Fruit fly (Drosophila melanogaster) whole organism, embryonic: Measurements from ENCODE around the gene roq.

Source experiments
- B-H1 ChIP-seq: fragments of 200-800 bp; sonication (Bioruptor generic); IDR thresholded peaks from 3 replicates; pipeline ENCODE4 v1.3.6; 2022; ENCODE audit warnings: missing biosample characterization, missing genetic modification characterization
- Bgb ChIP-seq: fragments of 200-800 bp; sonication (Bioruptor generic); IDR thresholded peaks from 2 replicates; pipeline ENCODE4 v1.3.6; 2022; ENCODE audit warnings: missing biosample characterization, missing genetic modification characterization; ENCODE audit not compliant: partially characterized antibody
- CG10209 ChIP-seq: fragments of 200-800 bp; sonication (Bioruptor generic); optimal IDR thresholded peaks from 3 replicates; lab custom pipeline; 2017; ENCODE audit warnings: missing biosample characterization, mild to moderate bottlenecking, missing genetic modification characterization, missing genetic modification reagents
- CG10366 ChIP-seq: fragments of 200-800 bp; sonication (Bioruptor generic); IDR thresholded peaks from 2 replicates; pipeline ENCODE4 v1.3.6; 2022; ENCODE audit warnings: missing biosample characterization, missing genetic modification characterization
- CG10979 ChIP-seq: fragments of 200-800 bp; sonication (Bioruptor generic); optimal IDR thresholded peaks from 2 replicates; lab custom pipeline; 2018; ENCODE audit warnings: missing biosample characterization, mild to moderate bottlenecking, missing genetic modification characterization, moderate library complexity
- CG11085 ChIP-seq: fragments of 200-800 bp; sonication (Bioruptor generic); IDR thresholded peaks from 2 replicates; pipeline ENCODE4 v1.3.6; 2022; ENCODE audit warnings: missing biosample characterization, missing genetic modification characterization
- CG12299 ChIP-seq: fragments of 200-800 bp; sonication (Bioruptor generic); optimal IDR thresholded peaks from 2 replicates; lab custom pipeline; 2018; ENCODE audit warnings: missing biosample characterization, mild to moderate bottlenecking, missing genetic modification characterization
- CG1529 ChIP-seq: fragments of 200-800 bp; sonication (Bioruptor generic); optimal IDR thresholded peaks from 3 replicates; lab custom pipeline; 2018; ENCODE audit warnings: missing biosample characterization, missing genetic modification characterization
- CG2712 ChIP-seq: fragments of 200-800 bp; optimal IDR thresholded peaks from 3 replicates; lab custom pipeline; 2019; ENCODE audit warnings: missing biosample characterization, mild to moderate bottlenecking, missing genetic modification characterization, moderate library complexity
- CG2875 ChIP-seq: fragments of 200-800 bp; sonication (Bioruptor generic); optimal IDR thresholded peaks from 2 replicates; lab custom pipeline; 2017; ENCODE audit warnings: missing biosample characterization, mild to moderate bottlenecking, missing genetic modification characterization, missing genetic modification reagents
- CG30020 ChIP-seq: fragments of 200-800 bp; optimal IDR thresholded peaks from 2 replicates; lab custom pipeline; 2019; ENCODE audit warnings: missing biosample characterization, mild to moderate bottlenecking, missing genetic modification characterization, moderate library complexity
- CG30403 ChIP-seq: fragments of 200-800 bp; sonication (Bioruptor generic); optimal IDR thresholded peaks from 3 replicates; lab custom pipeline; 2016; ENCODE audit warnings: missing biosample characterization, missing genetic modification characterization
- CG32772 ChIP-seq: fragments of 200-800 bp; sonication (Bioruptor generic); IDR thresholded peaks from 2 replicates; pipeline ENCODE4 v1.3.6; 2022; ENCODE audit warnings: missing biosample characterization, missing genetic modification characterization
- CG34376 ChIP-seq: fragments of 200-800 bp; sonication (Bioruptor generic); optimal IDR thresholded peaks from 2 replicates; lab custom pipeline; 2018; ENCODE audit warnings: missing biosample characterization, mild to moderate bottlenecking, missing genetic modification characterization
- CG4328 ChIP-seq: fragments of 200-800 bp; sonication (Bioruptor generic); optimal IDR thresholded peaks from 3 replicates; lab custom pipeline; 2017; ENCODE audit warnings: missing biosample characterization, missing genetic modification reagents, missing genetic modification characterization
- CG4617 ChIP-seq: fragments of 200-800 bp; sonication (Bioruptor generic); optimal IDR thresholded peaks from 3 replicates; lab custom pipeline; 2016; ENCODE audit warnings: missing biosample characterization, missing genetic modification characterization, borderline replicate concordance
- CG6765 ChIP-seq: fragments of 200-800 bp; sonication (Bioruptor generic); optimal IDR thresholded peaks from 3 replicates; lab custom pipeline; 2017; ENCODE audit warnings: missing biosample characterization, mild to moderate bottlenecking, missing genetic modification characterization
- CG7372 ChIP-seq: fragments of 200-800 bp; sonication (Bioruptor generic); IDR thresholded peaks from 2 replicates; pipeline ENCODE4 v1.3.6; 2022; ENCODE audit warnings: missing biosample characterization, missing genetic modification characterization
- CG7987 ChIP-seq: fragments of 200-800 bp; sonication (Bioruptor generic); optimal IDR thresholded peaks from 2 replicates; lab custom pipeline; 2018; ENCODE audit warnings: missing biosample characterization, mild to moderate bottlenecking, missing genetic modification characterization, moderate library complexity
- CG8924 ChIP-seq: fragments of 200-800 bp; optimal IDR thresholded peaks from 3 replicates; lab custom pipeline; 2019; ENCODE audit warnings: missing biosample characterization, mild to moderate bottlenecking, missing genetic modification characterization, moderate library complexity
- Doc3 ChIP-seq: fragments of 200-800 bp; sonication (Bioruptor generic); IDR thresholded peaks from 3 replicates; pipeline ENCODE4 v1.3.6; 2022; ENCODE audit warnings: missing biosample characterization, missing genetic modification characterization; ENCODE audit not compliant: partially characterized antibody
- HLHmδ ChIP-seq: fragments of 200-800 bp; sonication (Bioruptor generic); optimal IDR thresholded peaks from 2 replicates; lab custom pipeline; 2018; ENCODE audit warnings: missing biosample characterization, mild to moderate bottlenecking, missing genetic modification characterization, moderate library complexity
- HmgD ChIP-seq: fragments of 200-800 bp; sonication (Bioruptor generic); optimal IDR thresholded peaks from 3 replicates; lab custom pipeline; 2016; ENCODE audit warnings: missing biosample characterization, missing genetic modification characterization
- HmgZ ChIP-seq: fragments of 200-800 bp; sonication (Bioruptor generic); optimal IDR thresholded peaks from 2 replicates; lab custom pipeline; 2018; ENCODE audit warnings: missing biosample characterization, mild to moderate bottlenecking, missing genetic modification characterization
- Hsf ChIP-seq: fragments of 200-800 bp; sonication (Bioruptor generic); optimal IDR thresholded peaks from 3 replicates; lab custom pipeline; 2016; ENCODE audit warnings: missing biosample characterization, missing genetic modification characterization
- Lpt ChIP-seq: fragments of >200 bp; optimal IDR thresholded peaks from 2 replicates; lab custom pipeline; 2018; ENCODE audit warnings: missing biosample characterization, missing genetic modification characterization
- NK7.1 ChIP-seq: fragments of 200-800 bp; sonication (Bioruptor generic); optimal IDR thresholded peaks from 3 replicates; lab custom pipeline; 2016; ENCODE audit warnings: missing biosample characterization, missing genetic modification characterization
- Nf-YB ChIP-seq: fragments of 200-800 bp; sonication (Bioruptor generic); optimal IDR thresholded peaks from 3 replicates; lab custom pipeline; 2019; ENCODE audit warnings: missing biosample characterization, mild to moderate bottlenecking, missing genetic modification characterization, moderate library complexity
- Oli ChIP-seq: fragments of 200-800 bp; sonication (Bioruptor generic); optimal IDR thresholded peaks from 2 replicates; lab custom pipeline; 2018; ENCODE audit warnings: missing biosample characterization, mild to moderate bottlenecking, missing genetic modification characterization, moderate library complexity
- Ravus ChIP-seq: fragments of 200-800 bp; sonication (Bioruptor generic); IDR thresholded peaks from 2 replicates; pipeline ENCODE4 v1.3.6; 2022; ENCODE audit warnings: missing biosample characterization, missing genetic modification characterization
- Rfx ChIP-seq: fragments of 200-800 bp; sonication (Bioruptor generic); IDR thresholded peaks from 2 replicates; pipeline ENCODE4 v1.3.6; 2022; ENCODE audit warnings: missing biosample characterization, missing genetic modification characterization
- ap ChIP-seq: fragments of 200-800 bp; sonication (Bioruptor generic); IDR thresholded peaks from 2 replicates; pipeline ENCODE4 v1.3.6; 2022; ENCODE audit warnings: missing biosample characterization, missing genetic modification characterization
- ase ChIP-seq: fragments of 200-800 bp; sonication (Bioruptor generic); IDR thresholded peaks from 3 replicates; pipeline ENCODE4 v1.3.6; 2022; ENCODE audit warnings: missing biosample characterization, missing genetic modification characterization
- ash1 ChIP-seq: fragments of 200-800 bp; sonication (Bioruptor generic); optimal IDR thresholded peaks from 2 replicates; lab custom pipeline; 2018; ENCODE audit warnings: missing biosample characterization, mild to moderate bottlenecking, missing genetic modification characterization
- az2 ChIP-seq: fragments of 200-800 bp; sonication (Bioruptor generic); optimal IDR thresholded peaks from 3 replicates; lab custom pipeline; 2016; ENCODE audit warnings: missing biosample characterization, missing genetic modification characterization
- chif ChIP-seq, 2 experiments: fragments of 200-800 bp; sonication (Bioruptor generic); optimal IDR thresholded peaks; 3 replicates each; lab custom pipeline; 2016; ENCODE audit warnings: missing biosample characterization in 2 of 2, missing genetic modification characterization in 2 of 2
- croc ChIP-seq: fragments of 200-800 bp; sonication (Bioruptor generic); conservative IDR thresholded peaks from 3 replicates; pipeline ENCODE4 v1.3.6; 2022; ENCODE audit warnings: missing biosample characterization, missing genetic modification characterization
- dm ChIP-seq: fragments of 200-800 bp; sonication (Bioruptor generic); optimal IDR thresholded peaks from 3 replicates; lab custom pipeline; 2016; ENCODE audit warnings: missing biosample characterization, missing genetic modification characterization
- dmrt99B ChIP-seq: fragments of 200-800 bp; sonication (Bioruptor generic); optimal IDR thresholded peaks from 2 replicates; lab custom pipeline; 2018; ENCODE audit warnings: missing biosample characterization, mild to moderate bottlenecking, missing genetic modification characterization, moderate library complexity
- ewg ChIP-seq: fragments of 200-800 bp; sonication (Bioruptor generic); optimal IDR thresholded peaks from 3 replicates; lab custom pipeline; 2017; ENCODE audit warnings: mild to moderate bottlenecking, missing biosample characterization, missing genetic modification reagents, missing genetic modification characterization
- gce ChIP-seq: fragments of 200-800 bp; sonication (Bioruptor generic); IDR thresholded peaks from 3 replicates; pipeline ENCODE4 v1.3.6; 2022; ENCODE audit warnings: missing biosample characterization, missing genetic modification characterization
- gem ChIP-seq: fragments of 200-800 bp; sonication (Bioruptor generic); optimal IDR thresholded peaks from 2 replicates; lab custom pipeline; 2019; ENCODE audit warnings: missing biosample characterization, mild to moderate bottlenecking, missing genetic modification characterization, moderate library complexity
- gt ChIP-seq: fragments of 200-800 bp; sonication (Bioruptor generic); IDR thresholded peaks from 2 replicates; pipeline ENCODE4 v1.3.6; 2022; ENCODE audit warnings: missing biosample characterization, missing genetic modification characterization
- her ChIP-seq: fragments of 200-800 bp; sonication (Bioruptor generic); optimal IDR thresholded peaks from 2 replicates; lab custom pipeline; 2016; ENCODE audit warnings: missing biosample characterization, missing genetic modification characterization
- mam ChIP-seq: fragments of 200-800 bp; sonication (Bioruptor generic); optimal IDR thresholded peaks from 3 replicates; lab custom pipeline; 2016; ENCODE audit warnings: missing biosample characterization, missing genetic modification characterization
- odd ChIP-seq: fragments of 200-800 bp; sonication (Bioruptor generic); optimal IDR thresholded peaks from 2 replicates; lab custom pipeline; 2017; ENCODE audit warnings: missing biosample characterization, mild to moderate bottlenecking, missing genetic modification characterization
- pita ChIP-seq: fragments of 200-800 bp; sonication (Bioruptor generic); optimal IDR thresholded peaks from 2 replicates; lab custom pipeline; 2017; ENCODE audit warnings: missing biosample characterization, mild to moderate bottlenecking, missing genetic modification characterization
- stc ChIP-seq: fragments of 200-800 bp; sonication (Bioruptor generic); IDR thresholded peaks from 2 replicates; pipeline ENCODE4 v1.3.6; 2022; ENCODE audit warnings: missing biosample characterization, missing genetic modification characterization
- sug ChIP-seq: fragments of 200-800 bp; optimal IDR thresholded peaks from 2 replicates; lab custom pipeline; 2019; ENCODE audit warnings: missing biosample characterization, mild to moderate bottlenecking, missing genetic modification characterization, moderate library complexity
- toy ChIP-seq: fragments of 200-800 bp; sonication (Bioruptor generic); IDR thresholded peaks from 2 replicates; pipeline ENCODE4 v1.3.6; 2022; ENCODE audit warnings: missing biosample characterization, missing genetic modification characterization
- zfh2 ChIP-seq: fragments of 200-800 bp; sonication (Bioruptor generic); optimal IDR thresholded peaks from 2 replicates; lab custom pipeline; 2016; ENCODE audit warnings: missing biosample characterization, missing genetic modification characterization

Gene roq

dm6 chr3L:16328207-16328891 lies 50.0 kb downstream of the roq start, which contains the start of gene CG13058 (continued):
- peak; percentile 70 for TF ChIP-seq CG8924
- no peak for TF ChIP-seq CG10979 (tag; lab: Kevin White, UChicago)
- peak; percentile 64 for TF ChIP-seq odd (GFP tag; lab: Kevin White, UChicago)
- peak; percentile 80 for TF ChIP-seq gem (tag; lab: Kevin White, UChicago)
- no peak for TF ChIP-seq CG30020 (tag; lab: Kevin White, UChicago)
- TF ChIP-seq ash1, result no peak
- TF ChIP-seq chif (GFP tag; optimal IDR thresholded peaks at IDR 0.05; lab: Kevin White, UChicago), result peak; percentile 36 to 44
- peak; percentile 77 for TF ChIP-seq dmrt99B
- TF ChIP-seq HLHmδ (GFP tag; lab: Kevin White, UChicago), result no peak
- TF ChIP-seq az2, result peak; percentile 42
- peak; percentile 59 for TF ChIP-seq ap (GFP tag; lab: Robert Waterston, UW)
- TF ChIP-seq CG12299, result no peak
- TF ChIP-seq Lpt (GFP tag; lab: Kevin White, UChicago), result no peak
- no peak for TF ChIP-seq toy (GFP tag; lab: Robert Waterston, UW)
- TF ChIP-seq CG4617 (GFP tag; lab: Kevin White, UChicago), result no peak
- TF ChIP-seq Bgb (GFP tag; lab: Robert Waterston, UW), result no peak
- no peak; the same call in 1 of the 2 replicates for TF ChIP-seq Ravus (GFP tag; lab: Robert Waterston, UW)
- TF ChIP-seq gt (GFP tag; lab: Robert Waterston, UW), result no peak
- no peak for TF ChIP-seq croc (GFP tag; lab: Robert Waterston, UW)
- TF ChIP-seq stc (GFP tag; lab: Robert Waterston, UW), result no peak
- peak; percentile 9 for TF ChIP-seq CG7987 (GFP tag; lab: Kevin White, UChicago)
- no peak for TF ChIP-seq gce
- TF ChIP-seq pita (GFP tag; lab: Kevin White, UChicago), result no peak
- TF ChIP-seq Rfx, result 0 out of 2 replicates have a peak, but pooled peaks have one; percentile 31
- peak; percentile 3 for TF ChIP-seq ewg
- peak; percentile 74 for TF ChIP-seq Oli (tag; lab: Kevin White, UChicago)
- peak; percentile 61 for TF ChIP-seq CG30403 (GFP tag; lab: Kevin White, UChicago)
- no peak for TF ChIP-seq NK7.1 (GFP tag; lab: Kevin White, UChicago)
- TF ChIP-seq CG11085 (GFP tag; lab: Robert Waterston, UW), result no peak
- TF ChIP-seq dm (GFP tag; lab: Kevin White, UChicago), result peak; percentile 45
- no peak for TF ChIP-seq CG2712
- TF ChIP-seq mam (GFP tag; lab: Kevin White, UChicago), result no peak
- no peak for TF ChIP-seq B-H1 (GFP tag; lab: Robert Waterston, UW)
- TF ChIP-seq Hsf, result peak; percentile 57
- peak; percentile 55 for TF ChIP-seq CG10209 (GFP tag; lab: Kevin White, UChicago)
- no peak for TF ChIP-seq CG32772 (GFP tag; lab: Robert Waterston, UW)
- no peak for TF ChIP-seq HmgD (GFP tag; lab: Kevin White, UChicago)
- no peak for TF ChIP-seq sug (tag; lab: Kevin White, UChicago)
- no peak for TF ChIP-seq CG6765 (GFP tag; lab: Kevin White, UChicago)
- TF ChIP-seq HmgZ (tag; lab: Kevin White, UChicago), result peak; percentile 65
- no peak for TF ChIP-seq CG2875 (GFP tag; lab: Kevin White, UChicago)
- no peak for TF ChIP-seq CG4328 (GFP tag; lab: Kevin White, UChicago)
- TF ChIP-seq CG34376 (GFP tag; lab: Kevin White, UChicago), result peak; percentile 3
- TF ChIP-seq CG7372 (GFP tag; lab: Robert Waterston, UW), result no peak
- TF ChIP-seq CG10366 (GFP tag; lab: Robert Waterston, UW), result peak; percentile 87
- TF ChIP-seq CG1529 (GFP tag; lab: Kevin White, UChicago), result no peak
- no peak for TF ChIP-seq Nf-YB (GFP tag; lab: Kevin White, UChicago)
- no peak for TF ChIP-seq ase
- peak; percentile 2 for TF ChIP-seq her
- TF ChIP-seq Doc3 (GFP tag; lab: Robert Waterston, UW), result no peak
- peak; percentile 42 for TF ChIP-seq zfh2 (GFP tag; lab: Kevin White, UChicago)
